Fruit fly (Drosophila melanogaster) whole organism, embryonic: Measurements from ENCODE around the gene ps.

ENCODE experiments used
- Asciz ChIP-seq: fragments of 200-800 bp; sonication (Bioruptor generic); optimal IDR thresholded peaks from 2 replicates; lab custom pipeline; 2017; ENCODE audit warnings: missing biosample characterization, mild to moderate bottlenecking, missing genetic modification characterization, missing genetic modification reagents
- CG10209 ChIP-seq: fragments of 200-800 bp; sonication (Bioruptor generic); optimal IDR thresholded peaks from 3 replicates; lab custom pipeline; 2017; ENCODE audit warnings: missing biosample characterization, mild to moderate bottlenecking, missing genetic modification characterization, missing genetic modification reagents
- CG10959 ChIP-seq: fragments of 200-800 bp; sonication (Bioruptor generic); IDR thresholded peaks from 2 replicates; pipeline ENCODE4 v1.3.6; 2022; ENCODE audit warnings: missing biosample characterization, missing genetic modification characterization
- CG11723 ChIP-seq: fragments of 200-800 bp; sonication (Bioruptor generic); optimal IDR thresholded peaks from 2 replicates; lab custom pipeline; 2017; ENCODE audit warnings: missing biosample characterization, mild to moderate bottlenecking, missing genetic modification characterization
- CG12744 ChIP-seq: fragments of 200-800 bp; sonication (Bioruptor generic); optimal IDR thresholded peaks from 2 replicates; lab custom pipeline; 2016; ENCODE audit warnings: missing biosample characterization, missing genetic modification characterization
- CG12942 ChIP-seq: fragments of 200-800 bp; sonication (Bioruptor generic); optimal IDR thresholded peaks from 3 replicates; lab custom pipeline; 2016; ENCODE audit warnings: missing biosample characterization, missing genetic modification characterization
- CG14050 ChIP-seq: fragments of 200-800 bp; sonication (Bioruptor generic); IDR thresholded peaks from 3 replicates; pipeline ENCODE4 v1.3.6; 2022; ENCODE audit warnings: missing biosample characterization, missing genetic modification characterization
- CG14710 ChIP-seq: fragments of 200-800 bp; sonication (Bioruptor generic); optimal IDR thresholded peaks from 3 replicates; lab custom pipeline; 2019; ENCODE audit warnings: missing biosample characterization, mild to moderate bottlenecking, missing genetic modification characterization, moderate library complexity
- CG1647 ChIP-seq: fragments of 200-800 bp; sonication (Bioruptor generic); optimal IDR thresholded peaks from 3 replicates; lab custom pipeline; 2016; ENCODE audit warnings: missing biosample characterization, missing genetic modification characterization
- CG17385 ChIP-seq: fragments of 200-800 bp; sonication (Bioruptor generic); optimal IDR thresholded peaks from 3 replicates; lab custom pipeline; 2018; ENCODE audit warnings: missing biosample characterization, mild to moderate bottlenecking, missing genetic modification characterization
- CG3838 ChIP-seq: fragments of 200-800 bp; sonication (Bioruptor generic); optimal IDR thresholded peaks from 3 replicates; lab custom pipeline; 2016; ENCODE audit warnings: missing biosample characterization, missing genetic modification characterization
- CG4424 ChIP-seq: fragments of 200-800 bp; sonication (Bioruptor generic); optimal IDR thresholded peaks from 3 replicates; lab custom pipeline; 2016; ENCODE audit warnings: missing biosample characterization, missing genetic modification characterization
- CG4707 ChIP-seq: fragments of 200-800 bp; sonication (Bioruptor generic); optimal IDR thresholded peaks from 2 replicates; lab custom pipeline; 2018; ENCODE audit warnings: missing biosample characterization, mild to moderate bottlenecking, missing genetic modification characterization, moderate library complexity
- CG7987 ChIP-seq: fragments of 200-800 bp; sonication (Bioruptor generic); optimal IDR thresholded peaks from 2 replicates; lab custom pipeline; 2018; ENCODE audit warnings: missing biosample characterization, mild to moderate bottlenecking, missing genetic modification characterization, moderate library complexity
- Dip3 ChIP-seq: fragments of 200-800 bp; sonication (Bioruptor generic); optimal IDR thresholded peaks from 3 replicates; lab custom pipeline; 2016; ENCODE audit warnings: missing biosample characterization, missing genetic modification characterization
- Dll ChIP-seq: fragments of 200-800 bp; sonication (Bioruptor generic); IDR thresholded peaks from 4 replicates; pipeline ENCODE4 v1.3.6; 2022; ENCODE audit warnings: missing biosample characterization, missing genetic modification characterization; ENCODE audit not compliant: partially characterized antibody
- Dref ChIP-seq: fragments of 200-800 bp; sonication (Bioruptor generic); IDR thresholded peaks from 2 replicates; pipeline ENCODE4 v1.3.6; 2022; ENCODE audit warnings: missing biosample characterization, missing genetic modification characterization
- Gug ChIP-seq: fragments of 200-800 bp; sonication (Bioruptor generic); IDR thresholded peaks from 4 replicates; pipeline ENCODE4 v1.3.6; 2022; ENCODE audit warnings: missing biosample characterization, missing genetic modification characterization
- HHEX ChIP-seq: fragments of 200-800 bp; sonication (Bioruptor generic); optimal IDR thresholded peaks from 3 replicates; lab custom pipeline; 2017; ENCODE audit warnings: missing biosample characterization, mild to moderate bottlenecking, missing genetic modification characterization, missing genetic modification reagents
- Jarid2 ChIP-seq: fragments of 200-800 bp; sonication (Bioruptor generic); optimal IDR thresholded peaks from 3 replicates; lab custom pipeline; 2017; ENCODE audit warnings: mild to moderate bottlenecking, missing biosample characterization, missing genetic modification reagents, missing genetic modification characterization
- MBD-R2 ChIP-seq: fragments of 200-800 bp; sonication (Bioruptor generic); IDR thresholded peaks from 2 replicates; pipeline ENCODE4 v1.3.6; 2022; ENCODE audit warnings: missing biosample characterization, missing genetic modification characterization
- MTF-1 ChIP-seq: fragments of 200-800 bp; sonication (Bioruptor generic); optimal IDR thresholded peaks from 2 replicates; lab custom pipeline; 2018; ENCODE audit warnings: missing biosample characterization, mild to moderate bottlenecking, missing genetic modification characterization, borderline replicate concordance
- Med ChIP-seq: fragments of 200-800 bp; sonication (Bioruptor generic); peaks from one replicate; lab custom pipeline; 2016; ENCODE audit warnings: missing biosample characterization, missing genetic modification characterization, mild to moderate bottlenecking, inconsistent platforms, moderate library complexity
- Meics ChIP-seq: fragments of 200-800 bp; sonication (Bioruptor generic); optimal IDR thresholded peaks from 2 replicates; lab custom pipeline; 2017; ENCODE audit warnings: missing biosample characterization, mild to moderate bottlenecking, missing genetic modification characterization
- NC2β ChIP-seq: fragments of 200-800 bp; sonication (Bioruptor generic); optimal IDR thresholded peaks from 2 replicates; lab custom pipeline; 2016; ENCODE audit warnings: missing biosample characterization, missing genetic modification characterization
- Optix ChIP-seq: fragments of 200-800 bp; sonication (Bioruptor generic); IDR thresholded peaks from 3 replicates; pipeline ENCODE4 v1.3.6; 2022; ENCODE audit warnings: missing biosample characterization, missing genetic modification characterization
- Poxn ChIP-seq: fragments of 200-800 bp; sonication (Bioruptor generic); IDR thresholded peaks from 2 replicates; pipeline ENCODE4 v1.3.6; 2022; ENCODE audit warnings: missing biosample characterization, missing genetic modification characterization
- Ravus ChIP-seq: fragments of 200-800 bp; sonication (Bioruptor generic); IDR thresholded peaks from 2 replicates; pipeline ENCODE4 v1.3.6; 2022; ENCODE audit warnings: missing biosample characterization, missing genetic modification characterization
- Rfx ChIP-seq: fragments of 200-800 bp; sonication (Bioruptor generic); IDR thresholded peaks from 2 replicates; pipeline ENCODE4 v1.3.6; 2022; ENCODE audit warnings: missing biosample characterization, missing genetic modification characterization
- Six4 ChIP-seq: fragments of 200-800 bp; sonication (Bioruptor generic); optimal IDR thresholded peaks from 2 replicates; lab custom pipeline; 2016; ENCODE audit warnings: missing biosample characterization, missing genetic modification characterization
- ase ChIP-seq: fragments of 200-800 bp; sonication (Bioruptor generic); IDR thresholded peaks from 3 replicates; pipeline ENCODE4 v1.3.6; 2022; ENCODE audit warnings: missing biosample characterization, missing genetic modification characterization
- bab2 ChIP-seq: fragments of 200-800 bp; sonication (Bioruptor generic); optimal IDR thresholded peaks from 2 replicates; lab custom pipeline; 2016; ENCODE audit warnings: missing biosample characterization, missing genetic modification characterization
- cad ChIP-seq: fragments of >200 bp; optimal IDR thresholded peaks from 2 replicates; lab custom pipeline; 2017; ENCODE audit warnings: missing biosample characterization, missing genetic modification characterization
- dmrt11E ChIP-seq: fragments of 200-800 bp; sonication (Bioruptor generic); optimal IDR thresholded peaks from 3 replicates; lab custom pipeline; 2018; ENCODE audit warnings: missing biosample characterization, mild to moderate bottlenecking, missing genetic modification characterization, moderate library complexity
- grau ChIP-seq: fragments of 200-800 bp; optimal IDR thresholded peaks from 3 replicates; lab custom pipeline; 2019; ENCODE audit warnings: missing biosample characterization, mild to moderate bottlenecking, missing genetic modification characterization, moderate library complexity
- gro ChIP-seq: fragments of 200-800 bp; sonication (Bioruptor generic); optimal IDR thresholded peaks from 2 replicates; lab custom pipeline; 2016; ENCODE audit warnings: missing biosample characterization, missing genetic modification characterization
- gsb ChIP-seq: fragments of 200-800 bp; sonication (Bioruptor generic); IDR thresholded peaks from 2 replicates; pipeline ENCODE4 v1.3.6; 2022; ENCODE audit warnings: missing biosample characterization, missing genetic modification characterization
- ind ChIP-seq: fragments of 200-800 bp; sonication (Bioruptor generic); optimal IDR thresholded peaks from 3 replicates; lab custom pipeline; 2016; ENCODE audit warnings: missing biosample characterization, missing genetic modification characterization
- insv ChIP-seq, 2 experiments: fragments of 200-800 bp; sonication (Bioruptor generic); optimal IDR thresholded peaks; 3 replicates each; lab custom pipeline; 2016 to 2018; ENCODE audit warnings: missing biosample characterization in 2 of 2, missing genetic modification characterization in 2 of 2
- kay ChIP-seq: fragments of 200-800 bp; sonication (Bioruptor generic); optimal IDR thresholded peaks from 2 replicates; lab custom pipeline; 2016; ENCODE audit warnings: missing biosample characterization, missing genetic modification characterization
- lola ChIP-seq, 3 experiments: fragments of >200 bp in 2 of 3; fragments of 200-800 bp in 1 of 3; sonication (Bioruptor generic) in 1 of 3; optimal IDR thresholded peaks; 2 replicates each; lab custom pipeline; 2017 to 2019; ENCODE audit warnings: missing biosample characterization in 3 of 3, missing genetic modification characterization in 3 of 3, mild to moderate bottlenecking in 1 of 3, moderate library complexity in 1 of 3
- luna ChIP-seq: fragments of 200-800 bp; sonication (Bioruptor generic); optimal IDR thresholded peaks from 2 replicates; lab custom pipeline; 2016; ENCODE audit warnings: missing biosample characterization, missing genetic modification characterization
- nmo ChIP-seq: fragments of 200-800 bp; sonication (Bioruptor generic); optimal IDR thresholded peaks from 2 replicates; lab custom pipeline; 2018; ENCODE audit warnings: missing biosample characterization, mild to moderate bottlenecking, missing genetic modification characterization, moderate library complexity
- p53 ChIP-seq: fragments of 200-800 bp; sonication (Bioruptor generic); optimal IDR thresholded peaks from 2 replicates; lab custom pipeline; 2016; ENCODE audit warnings: missing biosample characterization, missing genetic modification characterization
- salm ChIP-seq: fragments of 200-800 bp; sonication (Bioruptor generic); optimal IDR thresholded peaks from 2 replicates; lab custom pipeline; 2018; ENCODE audit warnings: missing biosample characterization, mild to moderate bottlenecking, missing genetic modification characterization
- sens-2 ChIP-seq: fragments of 200-800 bp; sonication (Bioruptor generic); IDR thresholded peaks from 2 replicates; pipeline ENCODE4 v1.3.6; 2022; ENCODE audit warnings: missing biosample characterization, missing genetic modification characterization
- slbo ChIP-seq: fragments of 200-800 bp; sonication (Bioruptor generic); IDR thresholded peaks from 2 replicates; pipeline ENCODE4 v1.3.6; 2022; ENCODE audit warnings: missing biosample characterization, missing genetic modification characterization
- slou ChIP-seq: fragments of 200-800 bp; sonication (Bioruptor generic); optimal IDR thresholded peaks from 3 replicates; lab custom pipeline; 2016; ENCODE audit warnings: missing biosample characterization, missing genetic modification characterization
- ssp ChIP-seq: fragments of 200-800 bp; sonication (Bioruptor generic); IDR thresholded peaks from 2 replicates; pipeline ENCODE4 v1.3.6; 2022; ENCODE audit warnings: missing biosample characterization, missing genetic modification characterization
- tna ChIP-seq: fragments of 200-800 bp; sonication (Bioruptor generic); IDR thresholded peaks from 2 replicates; pipeline ENCODE4 v1.3.6; 2022; ENCODE audit warnings: missing biosample characterization, missing genetic modification characterization; ENCODE audit not compliant: partially characterized antibody
- wek ChIP-seq: fragments of 200-800 bp; sonication (Bioruptor generic); optimal IDR thresholded peaks from 3 replicates; lab custom pipeline; 2018; ENCODE audit warnings: missing biosample characterization, mild to moderate bottlenecking, missing genetic modification characterization, moderate library complexity

ps gene

dm6 chr3R:9393542-9394025 lies 24.2 kb upstream of the ps start (continued):
- TF ChIP-seq CG12744 (no peak), p53 (GFP tag; lab: Kevin White, UChicago) (no peak), Dip3 (GFP tag; lab: Kevin White, UChicago) (no peak), Jarid2 (no peak), MTF-1 (GFP tag; lab: Kevin White, UChicago) (peak; percentile 81), gro (GFP tag; lab: Kevin White, UChicago) (no peak), insv (GFP tag; optimal IDR thresholded peaks at IDR 0.05; lab: Kevin White, UChicago) (no peak), CG10209 (GFP tag; lab: Kevin White, UChicago) (peak; percentile 79), tna (GFP tag; lab: Robert Waterston, UW) (no peak), grau (peak; percentile 74), NC2β (GFP tag; lab: Kevin White, UChicago) (peak; percentile 53), MBD-R2 (GFP tag; lab: Robert Waterston, UW) (no peak), Ravus (GFP tag; lab: Robert Waterston, UW) (no peak), luna (GFP tag; lab: Kevin White, UChicago) (no peak), dmrt11E (tag; lab: Kevin White, UChicago) (peak; percentile 91), CG10959 (GFP tag; lab: Robert Waterston, UW) (peak; percentile 67), Gug (GFP tag; lab: Robert Waterston, UW) (peak; percentile 39; the same call in 1 of the 4 replicates), gsb (peak; percentile 38; the same call in 1 of the 2 replicates), CG3838 (GFP tag; lab: Kevin White, UChicago) (peak; percentile 15), kay (GFP tag; lab: Kevin White, UChicago) (peak; percentile 33), ase (GFP tag; lab: Robert Waterston, UW) (0 out of 3 replicates have a peak, but pooled peaks have one; percentile 54), HHEX (GFP tag; lab: Kevin White, UChicago) (peak; percentile 56), CG14710 (tag; lab: Kevin White, UChicago) (peak; percentile 85), CG14050 (GFP tag; lab: Robert Waterston, UW) (no peak), CG4707 (peak; percentile 61), cad (GFP tag; lab: Kevin White, UChicago) (no peak), Poxn (GFP tag; lab: Robert Waterston, UW) (no peak), Dref (GFP tag; lab: Robert Waterston, UW) (no peak), Med (GFP tag; lab: Kevin White, UChicago) (peak; percentile 84), Asciz (peak; percentile 82), CG11723 (GFP tag; lab: Kevin White, UChicago) (peak; percentile 54), sens-2 (peak; percentile 48), Meics (GFP tag; lab: Kevin White, UChicago) (peak; percentile 68), nmo (peak; percentile 78), slou (GFP tag; lab: Kevin White, UChicago) (peak; percentile 20), CG17385 (GFP tag; lab: Kevin White, UChicago) (peak; percentile 76), CG4424 (peak; percentile 76), Rfx (peak; percentile 50; the same call in 1 of the 2 replicates), bab2 (GFP tag; lab: Kevin White, UChicago) (peak; percentile 63), ind (GFP tag; lab: Kevin White, UChicago) (peak; percentile 48), Six4 (GFP tag; lab: Kevin White, UChicago) (peak; percentile 49), ssp (peak; percentile 39; the same call in 1 of the 2 replicates), CG12942 (GFP tag; lab: Kevin White, UChicago) (peak; percentile 23), Optix (GFP tag; lab: Robert Waterston, UW) (0 out of 3 replicates have a peak, but pooled peaks have one; percentile 35), slbo (GFP tag; lab: Robert Waterston, UW) (no peak), lola (GFP tag; optimal IDR thresholded peaks at IDR 0.05; lab: Kevin White, UChicago) (peak in 1 of 3 experiments; percentile 86), wek (GFP tag; lab: Kevin White, UChicago) (peak; percentile 70), CG7987 (GFP tag; lab: Kevin White, UChicago) (peak; percentile 38), Dll (GFP tag; lab: Robert Waterston, UW) (no peak), CG1647 (GFP tag; lab: Kevin White, UChicago) (no peak), salm (tag; lab: Kevin White, UChicago) (peak; percentile 58)
